Worm (Caenorhabditis elegans) whole organism, L4 larva: Measurements from ENCODE around the gene btb-17.

Experiments
- F10B5.3 ChIP-seq: sonication (generic microtip); optimal IDR thresholded peaks from 2 replicates; lab custom pipeline; 2016; ENCODE audit warnings: mild to moderate bottlenecking, missing genetic modification characterization, missing compliant biosample characterization
- F26F4.8 ChIP-seq: fragments of 200-800 bp; sonication (Bioruptor generic); conservative IDR thresholded peaks from 2 replicates; pipeline ENCODE4 v1.3.6; 2022; ENCODE audit warnings: missing genetic modification characterization, missing compliant biosample characterization
- F37D6.2 ChIP-seq: sonication (generic microtip); optimal IDR thresholded peaks from 2 replicates; lab custom pipeline; 2016; ENCODE audit warnings: mild to moderate bottlenecking, missing genetic modification characterization, missing compliant biosample characterization
- F44E2.7 ChIP-seq: fragments of 200-800 bp; sonication (Bioruptor generic); IDR thresholded peaks from 2 replicates; pipeline ENCODE4 v2.1.2; 2022; ENCODE audit warnings: missing genetic modification characterization, missing compliant biosample characterization
- T20F7.1 ChIP-seq: fragments of 200-800 bp; sonication (Bioruptor generic); optimal IDR thresholded peaks from 2 replicates; lab custom pipeline; 2018; ENCODE audit warnings: mild to moderate bottlenecking, missing genetic modification characterization, missing compliant biosample characterization
- Y48G9A.11 ChIP-seq: fragments of 200-800 bp; sonication (Bioruptor generic); IDR thresholded peaks from 2 replicates; pipeline ENCODE4 v1.3.6; 2022; ENCODE audit warnings: missing genetic modification reagents, missing genetic modification characterization, missing compliant biosample characterization
- Y5F2A.4 ChIP-seq: fragments of 200-800 bp; sonication (Bioruptor generic); optimal IDR thresholded peaks from 2 replicates; lab custom pipeline; 2018; ENCODE audit warnings: mild to moderate bottlenecking, missing genetic modification characterization, missing compliant biosample characterization
- aha-1 ChIP-seq: fragments of 150-350 bp; peaks from one replicate; lab custom pipeline; 2014; ENCODE audit warnings: missing biosample characterization, missing genetic modification characterization
- aly-2 ChIP-seq: sonication (generic microtip); optimal IDR thresholded peaks from 2 replicates; lab custom pipeline; 2018; ENCODE audit warnings: missing biosample characterization, missing genetic modification characterization
- ama-1 ChIP-seq: fragments of 150-350 bp; optimal IDR thresholded peaks from 2 replicates; lab custom pipeline; 2014; ENCODE audit warnings: inconsistent platforms, mixed read lengths
- ceh-20 ChIP-seq: fragments of 200-800 bp; sonication (Bioruptor generic); IDR thresholded peaks from 2 replicates; pipeline ENCODE4 v1.3.6; 2022; ENCODE audit warnings: missing genetic modification reagents, missing genetic modification characterization, missing compliant biosample characterization
- ceh-28 ChIP-seq: fragments of 150-350 bp; optimal IDR thresholded peaks from 2 replicates; lab custom pipeline; 2014; ENCODE audit warnings: missing biosample characterization, missing genetic modification reagents, missing genetic modification characterization
- ceh-44 ChIP-seq: fragments of 200-800 bp; sonication (Bioruptor generic); IDR thresholded peaks from 2 replicates; pipeline ENCODE4 v1.3.6; 2022; ENCODE audit warnings: missing genetic modification reagents, missing genetic modification characterization, missing compliant biosample characterization
- ces-1 ChIP-seq: fragments of 150-350 bp; sonication (generic microtip); optimal IDR thresholded peaks from 4 replicates; lab custom pipeline; 2014; ENCODE audit warnings: missing biosample characterization, missing genetic modification reagents, missing genetic modification characterization
- daf-19 ChIP-seq: fragments of 200-800 bp; sonication (Bioruptor generic); conservative IDR thresholded peaks from 2 replicates; pipeline ENCODE4 v1.3.6; 2022; ENCODE audit warnings: missing genetic modification characterization, missing compliant biosample characterization
- dmd-6 ChIP-seq: fragments of 200-800 bp; sonication (Bioruptor generic); IDR thresholded peaks from 2 replicates; pipeline ENCODE4 v1.3.6; 2022; ENCODE audit warnings: missing genetic modification reagents, missing genetic modification characterization, missing compliant biosample characterization
- dmd-8 ChIP-seq: fragments of 200-800 bp; sonication (Bioruptor generic); IDR thresholded peaks from 2 replicates; pipeline ENCODE4 v1.3.6; 2022; ENCODE audit warnings: missing genetic modification characterization, missing compliant biosample characterization
- hif-1 ChIP-seq, 2 experiments: sonication (generic microtip); optimal IDR thresholded peaks; 2 replicates each; lab custom pipeline; 2016 to 2017; ENCODE audit warnings: missing compliant biosample characterization in 2 of 2, missing genetic modification characterization in 2 of 2, missing genetic modification reagents in 2 of 2, missing genotype in 2 of 2, mild to moderate bottlenecking in 1 of 2
- hmg-1.1 ChIP-seq: fragments of 200-800 bp; sonication (Bioruptor generic); IDR thresholded peaks from 2 replicates; pipeline ENCODE4 v1.3.6; 2022; ENCODE audit warnings: missing genetic modification reagents, missing genetic modification characterization, missing compliant biosample characterization
- lir-3 ChIP-seq: sonication (generic microtip); optimal IDR thresholded peaks from 2 replicates; lab custom pipeline; 2016; ENCODE audit warnings: mild to moderate bottlenecking, missing genetic modification characterization, missing compliant biosample characterization
- madf-5 ChIP-seq, 2 experiments: fragments of 200-800 bp; sonication (Bioruptor generic); IDR thresholded peaks; 2 replicates each; pipeline ENCODE4 v1.3.6; 2022; ENCODE audit warnings: missing compliant biosample characterization in 2 of 2, missing genetic modification characterization in 2 of 2
- mdt-29 ChIP-seq: fragments of 200-800 bp; sonication (Bioruptor generic); IDR thresholded peaks from 2 replicates; pipeline ENCODE4 v1.3.6; 2022; ENCODE audit warnings: missing genetic modification reagents, missing genetic modification characterization, missing compliant biosample characterization
- mxl-2 ChIP-seq: fragments of 200-800 bp; sonication (Bioruptor generic); conservative IDR thresholded peaks from 2 replicates; pipeline ENCODE4 v1.3.6; 2022; ENCODE audit warnings: missing genetic modification reagents, missing genetic modification characterization, missing compliant biosample characterization
- mxl-3 ChIP-seq: fragments of 200-800 bp; sonication (Bioruptor generic); optimal IDR thresholded peaks from 2 replicates; lab custom pipeline; 2018; ENCODE audit warnings: mild to moderate bottlenecking, missing genetic modification characterization, missing compliant biosample characterization
- nhr-10 ChIP-seq: fragments of 150-350 bp; optimal IDR thresholded peaks from 2 replicates; lab custom pipeline; 2014; ENCODE audit warnings: missing biosample characterization, missing genetic modification characterization
- nhr-11 ChIP-seq: fragments of 150-350 bp; optimal IDR thresholded peaks from 2 replicates; lab custom pipeline; 2014; ENCODE audit warnings: missing biosample characterization, missing genetic modification characterization
- nhr-111 ChIP-seq: fragments of 200-800 bp; sonication (Bioruptor generic); optimal IDR thresholded peaks from 2 replicates; lab custom pipeline; 2018; ENCODE audit warnings: mild to moderate bottlenecking, missing genetic modification characterization, missing compliant biosample characterization
- nhr-237 ChIP-seq: sonication (generic microtip); optimal IDR thresholded peaks from 2 replicates; lab custom pipeline; 2017; ENCODE audit warnings: missing biosample characterization, missing genetic modification characterization
- nhr-25 ChIP-seq: sonication (generic microtip); optimal IDR thresholded peaks from 2 replicates; lab custom pipeline; 2017; ENCODE audit warnings: missing genetic modification characterization, mild to moderate bottlenecking, missing compliant biosample characterization, antibody characterized with exemption, moderate library complexity, borderline replicate concordance; ENCODE audit not compliant: insufficient read depth
- nhr-41 ChIP-seq: fragments of 200-800 bp; sonication (Bioruptor generic); IDR thresholded peaks from 2 replicates; pipeline ENCODE4 v1.3.6; 2022; ENCODE audit warnings: missing genetic modification reagents, missing genetic modification characterization, missing compliant biosample characterization
- nhr-42 ChIP-seq: fragments of 200-800 bp; sonication (Bioruptor generic); IDR thresholded peaks from 2 replicates; pipeline ENCODE4 v1.3.6; 2022; ENCODE audit warnings: missing genetic modification characterization, missing compliant biosample characterization
- pqm-1 ChIP-seq: sonication (generic microtip); optimal IDR thresholded peaks from 2 replicates; lab custom pipeline; 2017; ENCODE audit warnings: missing biosample characterization, missing genetic modification characterization
- sdz-12 ChIP-seq: fragments of 200-800 bp; sonication (Bioruptor generic); optimal IDR thresholded peaks from 2 replicates; lab custom pipeline; 2018; ENCODE audit warnings: mild to moderate bottlenecking, missing genetic modification characterization, missing compliant biosample characterization
- set-16 ChIP-seq: fragments of 200-800 bp; sonication (Bioruptor generic); IDR thresholded peaks from 2 replicates; pipeline ENCODE4 v1.3.6; 2022; ENCODE audit warnings: missing genetic modification reagents, missing genetic modification characterization, missing compliant biosample characterization
- skn-1 ChIP-seq: fragments of 150-350 bp; optimal IDR thresholded peaks from 2 replicates; lab custom pipeline; 2014; ENCODE audit warnings: missing biosample characterization, missing genetic modification characterization
- unc-62 ChIP-seq, 3 experiments: fragments of 150-350 bp in 1 of 3; sonication (generic microtip); optimal IDR thresholded peaks in 2 of 3; peaks in 1 of 3; 1 replicate in 1 of 3; 2 replicates in 2 of 3; lab custom pipeline; 2014 to 2017; ENCODE audit warnings: missing biosample characterization in 3 of 3, missing genetic modification characterization in 3 of 3, missing genetic modification reagents in 3 of 3, missing genotype in 1 of 3
- vab-7 ChIP-seq: fragments of 200-800 bp; sonication (Bioruptor generic); IDR thresholded peaks from 2 replicates; pipeline ENCODE4 v1.3.6; 2022; ENCODE audit warnings: missing genetic modification reagents, missing genetic modification characterization, missing compliant biosample characterization
- zfp-2 ChIP-seq: sonication (generic microtip); optimal IDR thresholded peaks from 2 replicates; lab custom pipeline; 2016; ENCODE audit warnings: mild to moderate bottlenecking, missing genetic modification characterization, missing compliant biosample characterization

Gene btb-17

ce11 chrII:3250195-3250594 is 45.0 kb upstream of the btb-17 start:
- TF ChIP-seq set-16 (GFP tag; lab: Robert Waterston, UW) (peak; percentile 60; the same call in 1 of the 2 replicates), sdz-12 (GFP tag; lab: Kevin White, UChicago) (no peak)

ce11 chrII:3251782-3252181 is 43.4 kb upstream of the btb-17 start:
- TF ChIP-seq nhr-42 (no peak), aha-1 (tag; lab: Kevin White, UChicago) (peak; percentile 96)

ce11 chrII:3259254-3259653 is 36.0 kb upstream of the btb-17 start, which contains the start of gene gcy-19:
Gene gcy-19, minus strand, starts transcription at chrII:3259354.
- no peak for TF ChIP-seq nhr-42
- TF ChIP-seq unc-62 (GFP tag; optimal IDR thresholded peaks at IDR 0.05 in 1 of 2; lab: Kevin White, UChicago), result peak in 1 of 2 experiments; percentile 8
- TF ChIP-seq unc-62 (tag; optimal IDR thresholded peaks at IDR 0.05; lab: Kevin White, UChicago), result no peak
- TF ChIP-seq, all 104 proteins: peak for 1

- TF ChIP-seq lir-3 (tag; lab: Kevin White, UChicago) (no peak), nhr-10 (tag; lab: Kevin White, UChicago) (no peak), mxl-3 (no peak), hif-1 (tag; optimal IDR thresholded peaks at IDR 0.05; lab: Kevin White, UChicago) (no peak), madf-5 (GFP tag; IDR thresholded peaks at IDR 0.05; lab: Robert Waterston, UW) (no peak), ceh-20 (no peak), zfp-2 (tag; lab: Kevin White, UChicago) (no peak), skn-1 (no peak), hmg-1.1 (no peak), F44E2.7 (GFP tag; lab: Robert Waterston, UW) (no peak), sdz-12 (GFP tag; lab: Kevin White, UChicago) (no peak), T20F7.1 (GFP tag; lab: Kevin White, UChicago) (no peak), Y5F2A.4 (no peak), F26F4.8 (GFP tag; lab: Robert Waterston, UW) (no peak), ces-1 (GFP tag; lab: Kevin White, UChicago) (no peak), F37D6.2 (no peak)
Measured at ce11 chrII:3262504-3262903, 32.7 kb upstream of the btb-17 start, which contains the start of gene F02E11.2. Gene F02E11.2, plus strand, starts transcription at chrII:3262804.

- TF ChIP-seq ceh-28, result no peak
- TF ChIP-seq aly-2 (tag; lab: Kevin White, UChicago), result no peak
- TF ChIP-seq dmd-6 (GFP tag; lab: Robert Waterston, UW), result no peak
- no peak for TF ChIP-seq daf-19 (GFP tag; lab: Robert Waterston, UW)
- TF ChIP-seq nhr-11 (tag; lab: Kevin White, UChicago), result no peak
- TF ChIP-seq ama-1 (lab: Kevin White, UChicago), result no peak
- no peak for TF ChIP-seq pqm-1 (tag; lab: Kevin White, UChicago)
- no peak for TF ChIP-seq vab-7 (GFP tag; lab: Robert Waterston, UW)
- no peak for TF ChIP-seq mdt-29
- no peak for TF ChIP-seq nhr-111 (GFP tag; lab: Kevin White, UChicago)
- TF ChIP-seq Y48G9A.11 (GFP tag; lab: Robert Waterston, UW), result no peak
- TF ChIP-seq mxl-2 (GFP tag; lab: Robert Waterston, UW), result no peak
- TF ChIP-seq nhr-25 (tag; lab: Kevin White, UChicago), result no peak
- no peak for TF ChIP-seq nhr-237 (tag; lab: Kevin White, UChicago)
- no peak for TF ChIP-seq F10B5.3
- TF ChIP-seq nhr-41 (GFP tag; lab: Robert Waterston, UW), result no peak
- no peak for TF ChIP-seq ceh-44 (GFP tag; lab: Robert Waterston, UW)
- no peak for TF ChIP-seq dmd-8
- TF ChIP-seq, all 104 proteins: peak for 0
Measured at ce11 chrII:3264704-3265103, 30.5 kb upstream of the btb-17 start.
